Fruit fly (Drosophila melanogaster): ENCODE measurements around the gene CG14397.

- TF ChIP-seq Lpt (GFP tag; optimal IDR thresholded peaks at IDR 0.05) (no peak), CG7368 (GFP tag; optimal IDR thresholded peaks at IDR 0.05) (no peak), Sox14 (GFP tag; optimal IDR thresholded peaks at IDR 0.05) (no peak)
Measured at dm6 chr2L:21061591-21061990, 29.4 kb upstream of the CG14397 start.
